Fruit fly (Drosophila melanogaster) whole organism, pupa: ENCODE results near the gene CG7724.

Experiments used
- CG12605 ChIP-seq: fragments of 200-800 bp; sonication (Bioruptor generic); IDR thresholded peaks from 2 replicates; pipeline ENCODE4 v1.3.6; 2022; ENCODE audit warnings: missing biosample characterization, missing genetic modification characterization
- CG13204 ChIP-seq: fragments of 200-800 bp; sonication (Bioruptor generic); optimal IDR thresholded peaks from 2 replicates; lab custom pipeline; 2018; ENCODE audit warnings: missing biosample characterization, mild to moderate bottlenecking, missing genetic modification characterization, moderate library complexity
- CG34367 ChIP-seq: fragments of 200-800 bp; sonication (Bioruptor generic); optimal IDR thresholded peaks from 2 replicates; lab custom pipeline; 2018; ENCODE audit warnings: missing biosample characterization, mild to moderate bottlenecking, missing genetic modification characterization
- CG9948 ChIP-seq: fragments of 200-800 bp; sonication (Bioruptor generic); optimal IDR thresholded peaks from 2 replicates; lab custom pipeline; 2018; ENCODE audit warnings: missing biosample characterization, mild to moderate bottlenecking, missing genetic modification characterization, moderate library complexity
- D1 ChIP-seq: fragments of 200-800 bp; sonication (Bioruptor generic); optimal IDR thresholded peaks from 2 replicates; lab custom pipeline; 2018; ENCODE audit warnings: missing biosample characterization, mild to moderate bottlenecking, missing genetic modification characterization, moderate library complexity
- EcR ChIP-seq: fragments of 200-800 bp; sonication (Bioruptor generic); optimal IDR thresholded peaks from 3 replicates; lab custom pipeline; 2019; ENCODE audit warnings: missing biosample characterization, missing genetic modification characterization, mild to moderate bottlenecking, moderate library complexity, missing genetic modification reagents
- Ets98B ChIP-seq: fragments of 200-800 bp; sonication (Bioruptor generic); IDR thresholded peaks from 2 replicates; pipeline ENCODE4 v1.3.6; 2022; ENCODE audit warnings: missing biosample characterization, missing genetic modification characterization

- no peak for TF ChIP-seq Ets98B (GFP tag; lab: Robert Waterston, UW)
- no peak for TF ChIP-seq CG34367 (tag; lab: Kevin White, UChicago)
- TF ChIP-seq EcR = no peak
- TF ChIP-seq CG12605 (GFP tag; lab: Robert Waterston, UW) = no peak
- TF ChIP-seq CG9948 (tag; lab: Kevin White, UChicago) = no peak
- TF ChIP-seq D1 (tag; lab: Kevin White, UChicago) = no peak
- no peak for TF ChIP-seq CG13204
Observed at dm6 chr3L:17106492-17106891, 51.1 kb downstream of the CG7724 start.
